Worm (Caenorhabditis elegans): Measurements from ENCODE around the gene fbxc-19.
"Not testable (repeated sequence)": the region's sequence is repeated elsewhere in the genome, so short reads cannot be mapped to it uniquely, and the experiment has no call there.

DNA sequence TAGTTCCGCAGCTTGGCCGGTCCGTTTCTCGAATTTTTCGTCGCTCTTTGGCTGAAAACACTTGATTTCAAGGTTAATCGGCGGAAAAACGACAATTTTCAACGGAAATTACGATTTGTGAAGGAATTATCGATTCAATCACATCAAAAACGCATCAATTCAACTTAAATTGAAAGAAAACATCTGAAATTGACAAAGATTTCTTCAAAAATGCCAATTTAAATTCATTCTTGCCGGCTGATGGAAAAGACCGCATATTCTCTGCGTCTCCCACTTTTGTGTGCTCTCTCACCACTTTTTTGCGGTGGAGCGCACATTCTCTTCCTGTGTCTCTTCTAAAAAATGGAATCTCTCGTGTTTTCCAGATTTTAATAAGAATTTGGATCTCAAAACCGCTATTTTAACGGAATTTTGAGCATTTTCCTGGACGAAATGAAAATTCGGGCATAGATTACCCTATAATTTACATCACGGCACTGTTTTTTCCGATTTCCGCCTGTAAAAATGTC, 41.1 kb downstream of the fbxc-19 start, which contains the start of gene C16C4.18:
- TF ChIP-seq ztf-11, fos-1, mab-5, dmd-4 (tag; optimal IDR thresholded peaks at IDR 0.05): not testable (repeated sequence)

Data from whole organism, L2 larva.